Fruit fly (Drosophila melanogaster) whole organism, wandering third instar larva: ENCODE data around the gene CG6621.

Source experiments
- GATAd ChIP-seq: sonication (Bioruptor generic); optimal IDR thresholded peaks from 2 replicates; lab custom pipeline; 2016; ENCODE audit warnings: missing biosample characterization, missing genetic modification characterization
- HLH106 ChIP-seq: fragments of 200-800 bp; optimal IDR thresholded peaks from 3 replicates; lab custom pipeline; 2019; ENCODE audit warnings: missing biosample characterization, mild to moderate bottlenecking, missing genetic modification characterization, moderate library complexity
- Hr78 ChIP-seq: fragments of >200 bp; optimal IDR thresholded peaks from 2 replicates; lab custom pipeline; 2017; ENCODE audit warnings: missing biosample characterization, missing genetic modification characterization
- Hr83 ChIP-seq: fragments of 200-300 bp; sonication (Bioruptor generic); optimal IDR thresholded peaks from 2 replicates; lab custom pipeline; 2016; ENCODE audit warnings: missing biosample characterization, mild to moderate bottlenecking, missing genetic modification characterization, moderate library complexity; ENCODE audit not compliant: poor library complexity, severe bottlenecking
- Mio ChIP-seq: sonication (Bioruptor generic); optimal IDR thresholded peaks from 2 replicates; lab custom pipeline; 2016; ENCODE audit warnings: missing biosample characterization, missing genetic modification characterization
- N ChIP-seq: fragments of >200 bp; optimal IDR thresholded peaks from 2 replicates; lab custom pipeline; 2018; ENCODE audit warnings: missing biosample characterization, missing external identifiers, missing genetic modification characterization
- OdsH ChIP-seq: fragments of 200-800 bp; sonication (Bioruptor generic); optimal IDR thresholded peaks from 2 replicates; lab custom pipeline; 2016; ENCODE audit warnings: missing biosample characterization, mild to moderate bottlenecking, missing genetic modification characterization
- Vsx2 ChIP-seq: fragments of 200-300, 225-300 bp; sonication (Bioruptor generic); optimal IDR thresholded peaks from 2 replicates; lab custom pipeline; 2018; ENCODE audit warnings: missing biosample characterization, missing genetic modification characterization; ENCODE audit not compliant: partially characterized antibody
- brk ChIP-seq: fragments of 200-800 bp; sonication (Bioruptor generic); optimal IDR thresholded peaks from 2 replicates; lab custom pipeline; 2016; ENCODE audit warnings: missing biosample characterization, mild to moderate bottlenecking, missing genetic modification characterization
- dsf ChIP-seq: sonication (Bioruptor generic); optimal IDR thresholded peaks from 2 replicates; lab custom pipeline; 2016; ENCODE audit warnings: missing biosample characterization, missing genetic modification characterization, borderline replicate concordance
- ey ChIP-seq: fragments of 200-800 bp; sonication (Bioruptor generic); optimal IDR thresholded peaks from 2 replicates; lab custom pipeline; 2016; ENCODE audit warnings: missing biosample characterization, missing genetic modification characterization
- h ChIP-seq: fragments of 200-800 bp; sonication (Bioruptor generic); optimal IDR thresholded peaks from 3 replicates; lab custom pipeline; 2016; ENCODE audit warnings: missing biosample characterization, mild to moderate bottlenecking, missing genetic modification characterization
- lola ChIP-seq: fragments of >200 bp; optimal IDR thresholded peaks from 2 replicates; lab custom pipeline; 2017; ENCODE audit warnings: missing biosample characterization, missing genetic modification characterization
- sage ChIP-seq: fragments of 200-800 bp; sonication (Bioruptor generic); optimal IDR thresholded peaks from 2 replicates; lab custom pipeline; 2016; ENCODE audit warnings: missing biosample characterization, mild to moderate bottlenecking, missing genetic modification characterization

DNA sequence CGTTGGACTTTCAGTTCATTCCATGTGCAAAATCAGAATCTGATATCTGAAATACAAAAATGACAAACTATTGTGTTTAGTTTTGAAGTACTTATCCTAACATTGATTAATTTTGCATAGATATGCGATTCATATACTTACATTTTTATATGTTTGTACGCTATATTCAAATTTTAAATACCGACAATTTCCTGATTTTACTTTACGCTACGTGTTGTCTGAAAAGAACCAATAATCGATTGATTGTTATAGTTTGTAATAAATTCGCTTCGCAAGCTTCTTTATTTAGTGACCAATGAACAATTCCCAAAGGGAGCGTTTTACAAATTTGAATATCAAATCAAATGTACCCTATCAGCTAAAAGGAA is 3.8 kb downstream of the CG6621 start, which contains the start of gene Ak3:
- no peak for TF ChIP-seq lola (GFP tag; lab: Kevin White, UChicago)
- no peak for TF ChIP-seq OdsH (GFP tag; lab: Kevin White, UChicago)
- TF ChIP-seq sage (GFP tag; lab: Kevin White, UChicago), result no peak
- TF ChIP-seq brk, result no peak
- TF ChIP-seq Hr83 (GFP tag; lab: Kevin White, UChicago), result no peak
- TF ChIP-seq HLH106, result no peak
- TF ChIP-seq Hr78 (GFP tag; lab: Kevin White, UChicago), result no peak
- TF ChIP-seq Mio (GFP tag; lab: Kevin White, UChicago), result no peak
- no peak for TF ChIP-seq ey (GFP tag; lab: Kevin White, UChicago)
- TF ChIP-seq h (GFP tag; lab: Kevin White, UChicago), result no peak
- no peak for TF ChIP-seq Vsx2 (GFP tag; lab: Kevin White, UChicago)
- no peak for TF ChIP-seq N
- TF ChIP-seq GATAd (GFP tag; lab: Kevin White, UChicago), result no peak
- no peak for TF ChIP-seq dsf (GFP tag; lab: Kevin White, UChicago)
